Fruit fly (Drosophila melanogaster): ENCODE measurements around the gene CG42822.

The CG42822 gene

DNA sequence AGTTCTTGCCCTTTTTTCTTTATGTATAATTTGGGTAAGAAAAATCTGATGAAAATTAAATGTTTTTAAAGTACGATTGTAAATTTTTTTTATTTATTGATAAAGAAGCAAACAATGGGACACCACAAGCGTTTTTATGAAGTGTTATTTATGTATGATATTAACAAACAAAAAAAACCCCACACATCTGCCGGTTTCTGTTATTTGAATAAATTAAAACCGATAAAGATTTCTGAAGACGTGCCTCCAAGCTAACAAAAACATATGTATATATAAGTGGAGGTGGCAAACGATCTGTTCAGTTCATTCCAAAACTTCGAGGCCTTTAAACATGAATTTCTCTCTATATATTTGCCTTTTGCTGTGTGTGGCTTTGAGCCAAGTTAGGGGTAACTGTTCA is at the start of gene CG42822:
TSS of gene CG42822 (plus strand) at position 301 of the 400 bp plus-strand sequence.
- TF ChIP-seq Sin3A (optimal IDR thresholded peaks at IDR 0.05) (no peak), ttk (optimal IDR thresholded peaks at IDR 0.05) (no peak), insv (optimal IDR thresholded peaks at IDR 0.05) (no peak), h (optimal IDR thresholded peaks at IDR 0.05) (no peak), Myc (optimal IDR thresholded peaks at IDR 0.05) (no peak), psq (optimal IDR thresholded peaks at IDR 0.05) (no peak)

DNA sequence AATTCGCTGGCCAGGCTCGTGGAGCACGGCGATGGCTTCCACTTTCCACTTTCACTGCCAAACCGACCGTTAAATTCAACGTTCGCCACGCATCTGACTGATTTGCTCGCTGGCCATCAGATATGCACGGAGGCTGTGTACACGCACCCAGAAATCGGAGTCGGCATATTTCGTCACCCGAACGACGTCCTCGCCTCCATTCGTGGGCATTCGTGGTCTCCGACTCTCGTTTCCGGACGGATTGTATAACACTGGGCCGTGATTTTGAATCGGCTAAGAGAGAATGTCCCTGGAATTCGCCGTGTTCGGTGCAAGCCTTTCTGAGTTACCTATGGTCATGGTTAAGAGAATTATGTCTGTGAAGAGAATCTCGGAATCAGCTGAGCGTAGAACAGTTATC is 47.7 kb upstream of the CG42822 start, which contains the start of gene beat-IIa:
TSS of gene beat-IIa (minus strand) at position 97 of the 400 bp plus-strand sequence.
- TF ChIP-seq ttk (optimal IDR thresholded peaks at IDR 0.05) = no peak
- TF ChIP-seq psq (optimal IDR thresholded peaks at IDR 0.05) = no peak
- no peak for TF ChIP-seq h (optimal IDR thresholded peaks at IDR 0.05)
- TF ChIP-seq Sin3A (optimal IDR thresholded peaks at IDR 0.05) = no peak
- TF ChIP-seq Myc (optimal IDR thresholded peaks at IDR 0.05) = no peak
- TF ChIP-seq insv (optimal IDR thresholded peaks at IDR 0.05) = no peak

DNA sequence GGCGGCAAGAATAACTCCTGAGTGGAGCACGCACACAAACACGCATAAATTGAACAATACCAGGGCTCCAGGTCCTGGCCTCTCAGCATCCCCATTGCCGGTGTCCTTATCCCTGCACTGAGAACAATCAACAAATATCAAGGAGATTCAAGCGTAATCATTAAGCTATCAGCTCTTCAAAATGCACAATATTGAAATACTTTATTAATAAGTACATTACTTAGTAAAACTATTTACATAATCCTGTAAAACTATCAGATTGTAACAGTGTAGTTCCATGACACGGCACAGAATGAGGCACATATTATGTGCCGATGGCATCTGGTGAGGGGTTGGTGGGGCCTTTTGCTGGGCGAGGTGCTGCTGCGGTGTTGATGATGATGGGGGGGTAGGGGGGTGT is 42.6 kb upstream of the CG42822 start:
- TF ChIP-seq Myc (optimal IDR thresholded peaks at IDR 0.05) (no peak), psq (optimal IDR thresholded peaks at IDR 0.05) (no peak), ttk (optimal IDR thresholded peaks at IDR 0.05) (no peak), insv (optimal IDR thresholded peaks at IDR 0.05) (no peak), Sin3A (optimal IDR thresholded peaks at IDR 0.05) (no peak), h (optimal IDR thresholded peaks at IDR 0.05) (no peak)

DNA sequence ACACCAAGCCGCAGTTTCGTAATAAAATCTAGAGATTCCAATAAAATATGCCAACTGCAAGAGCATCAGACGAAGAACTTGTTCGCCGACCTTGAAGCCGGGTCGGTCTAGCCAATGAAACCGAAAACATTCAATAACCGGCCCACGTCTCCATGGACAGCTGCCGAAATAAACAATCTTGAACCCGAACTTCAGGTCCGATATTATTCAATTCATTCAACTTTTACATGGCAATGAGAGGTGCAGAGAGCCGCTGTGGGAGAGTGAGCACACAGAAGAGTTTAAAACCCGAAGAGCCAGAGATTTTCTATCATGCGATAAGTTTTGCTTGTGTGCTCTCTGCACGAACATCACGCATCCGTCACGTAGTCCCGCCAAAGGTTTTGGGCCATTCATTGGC is 36.2 kb upstream of the CG42822 start:
- no peak for TF ChIP-seq psq (optimal IDR thresholded peaks at IDR 0.05)
- TF ChIP-seq h (optimal IDR thresholded peaks at IDR 0.05) = no peak
- TF ChIP-seq insv (optimal IDR thresholded peaks at IDR 0.05) = no peak
- no peak for TF ChIP-seq Myc (optimal IDR thresholded peaks at IDR 0.05)
- no peak for TF ChIP-seq Sin3A (optimal IDR thresholded peaks at IDR 0.05)
- no peak for TF ChIP-seq ttk (optimal IDR thresholded peaks at IDR 0.05)

DNA sequence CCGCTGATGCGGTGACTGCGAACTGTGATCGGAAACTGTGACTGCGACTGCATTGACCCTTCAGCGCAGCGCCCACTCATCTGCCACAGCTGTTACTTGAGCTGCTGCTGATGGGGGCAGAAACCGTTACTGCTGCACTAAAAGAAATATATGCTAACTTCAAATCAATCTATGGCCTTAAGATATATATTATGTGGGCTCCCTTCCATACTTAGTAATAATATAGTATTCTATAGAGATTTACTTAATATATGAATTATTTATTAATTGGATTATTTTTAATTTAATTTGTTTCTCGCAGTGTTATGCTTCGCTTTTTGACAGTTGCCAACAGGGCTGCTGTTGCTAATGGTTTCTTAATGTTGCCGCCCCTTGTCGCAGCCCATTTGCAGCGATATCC is 34.6 kb upstream of the CG42822 start:
- no peak for TF ChIP-seq Sin3A (optimal IDR thresholded peaks at IDR 0.05)
- TF ChIP-seq insv (optimal IDR thresholded peaks at IDR 0.05) = no peak
- TF ChIP-seq Myc (optimal IDR thresholded peaks at IDR 0.05) = no peak
- no peak for TF ChIP-seq h (optimal IDR thresholded peaks at IDR 0.05)
- TF ChIP-seq ttk (optimal IDR thresholded peaks at IDR 0.05) = no peak
- no peak for TF ChIP-seq psq (optimal IDR thresholded peaks at IDR 0.05)

DNA sequence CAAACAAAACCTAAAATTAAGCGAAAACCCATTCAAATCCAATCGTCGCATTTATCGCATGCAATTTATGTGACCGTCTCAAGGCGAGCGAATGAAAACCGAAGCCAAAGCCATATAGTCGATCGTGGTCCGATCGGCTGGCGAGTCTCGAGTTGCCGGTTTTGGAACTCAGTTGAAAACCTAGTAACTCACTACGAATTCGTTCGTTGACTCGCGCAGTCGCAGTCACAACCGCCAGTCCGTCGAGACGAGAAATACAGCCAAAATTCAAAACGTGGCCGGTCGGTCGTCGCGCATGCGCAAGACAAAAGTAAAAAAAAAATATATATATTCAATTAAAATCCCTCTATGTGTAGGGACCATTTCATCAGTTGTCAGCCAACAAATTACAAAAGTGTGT is 34.0 kb upstream of the CG42822 start, which contains the start of gene lute:
TSS of gene lute (plus strand) at position 203 of the 400 bp plus-strand sequence.
- TF ChIP-seq Myc (optimal IDR thresholded peaks at IDR 0.05) (no peak), Sin3A (optimal IDR thresholded peaks at IDR 0.05) (no peak), insv (optimal IDR thresholded peaks at IDR 0.05) (no peak)

DNA sequence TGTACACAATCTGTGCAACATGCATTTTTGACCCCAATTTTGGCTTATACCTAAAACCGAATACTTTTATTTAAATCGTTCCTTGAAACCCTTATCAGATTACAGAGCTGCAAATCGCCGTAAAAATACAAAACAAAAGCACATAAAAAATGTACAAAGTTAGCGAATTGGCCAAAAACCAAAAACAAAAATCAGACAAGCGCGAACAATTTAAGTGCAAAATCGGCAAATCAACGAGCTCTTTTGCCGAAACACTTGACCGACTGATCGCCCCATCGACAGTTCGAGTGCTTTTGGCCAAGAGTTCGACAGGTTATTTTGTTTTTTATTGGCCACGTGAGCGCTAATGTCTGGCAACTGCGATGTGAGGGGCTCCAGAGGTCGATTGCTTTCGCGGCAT is 31.8 kb upstream of the CG42822 start:
- TF ChIP-seq ttk (optimal IDR thresholded peaks at IDR 0.05) = no peak
- TF ChIP-seq insv (optimal IDR thresholded peaks at IDR 0.05) = no peak
- TF ChIP-seq h (optimal IDR thresholded peaks at IDR 0.05) = no peak
- no peak for TF ChIP-seq Myc (optimal IDR thresholded peaks at IDR 0.05)
- no peak for TF ChIP-seq Sin3A (optimal IDR thresholded peaks at IDR 0.05)
- no peak for TF ChIP-seq psq (optimal IDR thresholded peaks at IDR 0.05)

DNA sequence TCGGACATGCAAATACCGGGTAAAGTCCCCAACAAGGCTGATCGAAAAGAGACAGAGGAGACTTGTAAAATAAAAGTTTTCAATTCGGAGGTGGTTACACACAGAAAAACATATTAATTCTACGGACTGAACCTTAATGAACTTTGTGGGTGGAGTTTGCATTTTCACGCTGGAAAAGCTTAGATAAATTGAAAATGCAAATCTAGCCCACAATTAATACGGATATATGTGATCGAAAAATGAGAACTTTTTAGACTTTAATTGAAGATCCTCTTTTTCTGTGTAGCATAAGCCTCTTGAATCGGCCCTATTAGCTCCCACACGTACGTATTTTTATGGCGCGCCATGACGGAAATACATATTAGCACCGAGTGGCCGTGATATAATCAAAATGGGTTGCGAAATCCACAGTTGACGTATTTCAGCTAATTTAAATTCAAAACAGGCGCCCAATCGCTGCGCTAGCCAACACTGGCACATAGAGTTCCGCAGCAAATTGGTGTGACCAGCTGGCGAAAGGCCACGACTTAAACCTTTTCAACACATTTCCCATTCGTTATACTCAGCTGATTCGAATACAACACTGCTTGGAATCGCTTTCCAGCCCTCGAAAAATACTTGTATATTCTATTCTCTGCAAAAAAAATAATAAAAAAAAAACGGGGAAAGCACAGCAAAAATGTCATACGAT is 28.2 kb upstream of the CG42822 start:
- no peak for TF ChIP-seq Sin3A (optimal IDR thresholded peaks at IDR 0.05)
- no peak for TF ChIP-seq psq (optimal IDR thresholded peaks at IDR 0.05)
- TF ChIP-seq insv (optimal IDR thresholded peaks at IDR 0.05) = no peak
- TF ChIP-seq Myc (optimal IDR thresholded peaks at IDR 0.05) = no peak
- TF ChIP-seq h (optimal IDR thresholded peaks at IDR 0.05) = no peak
- no peak for TF ChIP-seq ttk (optimal IDR thresholded peaks at IDR 0.05)

DNA sequence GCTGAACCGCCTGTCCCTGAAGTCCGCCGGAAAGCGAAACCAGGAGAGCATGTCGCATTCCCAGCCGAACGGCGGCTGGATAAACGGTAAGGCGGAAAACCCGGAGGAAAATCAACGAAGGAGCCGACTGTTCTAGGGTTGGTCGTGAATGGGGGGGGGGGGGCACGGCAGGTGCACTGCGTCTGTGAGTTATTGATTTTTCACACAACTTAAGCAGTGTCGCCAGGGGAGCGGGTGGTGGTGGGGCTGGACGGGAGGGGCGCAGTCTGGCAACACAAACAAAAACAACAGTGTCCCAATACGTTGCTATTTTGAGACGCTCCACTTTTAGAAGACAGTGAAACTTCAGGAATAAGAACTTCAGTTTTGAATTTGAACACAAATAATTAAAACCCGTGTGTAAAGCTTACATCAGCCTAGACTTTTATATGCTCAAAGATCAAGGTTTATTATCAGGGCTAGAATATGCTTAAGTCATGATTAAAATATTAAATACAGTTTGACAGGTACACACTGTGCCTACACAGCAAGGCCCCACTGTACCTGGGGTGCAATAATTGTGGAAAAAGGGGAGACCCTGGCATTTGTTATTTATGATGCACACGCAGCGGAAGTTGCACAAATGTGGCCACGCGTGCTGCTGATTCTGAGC is 27.4 kb upstream of the CG42822 start:
- TF ChIP-seq Myc (optimal IDR thresholded peaks at IDR 0.05) (no peak), insv (optimal IDR thresholded peaks at IDR 0.05) (no peak)

DNA sequence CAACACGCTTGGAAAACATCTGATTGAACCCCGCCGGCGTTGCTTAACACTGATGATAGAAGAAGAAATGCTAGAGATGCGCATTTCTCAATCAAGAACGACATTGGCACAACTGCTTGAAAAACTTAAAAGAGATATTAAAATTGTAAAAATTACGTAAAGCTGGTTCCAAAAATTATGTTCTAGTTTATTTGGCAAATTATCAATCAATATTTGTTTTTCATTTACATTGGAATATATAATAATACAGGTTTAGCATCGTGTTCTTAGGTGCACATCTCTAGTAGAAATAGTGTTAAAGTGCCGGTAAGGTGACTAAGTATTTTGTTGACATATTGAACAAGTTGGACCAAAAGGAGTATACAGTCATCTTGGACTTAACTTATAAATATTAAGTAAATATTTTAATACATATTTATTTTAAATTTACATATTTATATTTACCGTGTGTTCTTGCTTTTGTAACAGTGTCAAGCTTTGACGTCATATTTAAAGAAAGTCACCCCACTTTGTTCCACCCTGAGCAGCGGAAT is 22.3 kb upstream of the CG42822 start, which contains the start of the genes Brf and sds22:
TSS of gene Brf (minus strand) at position 25 of the 533 bp plus-strand sequence.
TSS of gene sds22 (plus strand) at position 282 of the 533 bp plus-strand sequence.
- TF ChIP-seq Myc (optimal IDR thresholded peaks at IDR 0.05) = no peak
- no peak for TF ChIP-seq insv (optimal IDR thresholded peaks at IDR 0.05)
- TF ChIP-seq ttk (optimal IDR thresholded peaks at IDR 0.05) = no peak
- TF ChIP-seq psq (optimal IDR thresholded peaks at IDR 0.05) = no peak
- no peak for TF ChIP-seq Sin3A (optimal IDR thresholded peaks at IDR 0.05)
- TF ChIP-seq h (optimal IDR thresholded peaks at IDR 0.05) = no peak

DNA sequence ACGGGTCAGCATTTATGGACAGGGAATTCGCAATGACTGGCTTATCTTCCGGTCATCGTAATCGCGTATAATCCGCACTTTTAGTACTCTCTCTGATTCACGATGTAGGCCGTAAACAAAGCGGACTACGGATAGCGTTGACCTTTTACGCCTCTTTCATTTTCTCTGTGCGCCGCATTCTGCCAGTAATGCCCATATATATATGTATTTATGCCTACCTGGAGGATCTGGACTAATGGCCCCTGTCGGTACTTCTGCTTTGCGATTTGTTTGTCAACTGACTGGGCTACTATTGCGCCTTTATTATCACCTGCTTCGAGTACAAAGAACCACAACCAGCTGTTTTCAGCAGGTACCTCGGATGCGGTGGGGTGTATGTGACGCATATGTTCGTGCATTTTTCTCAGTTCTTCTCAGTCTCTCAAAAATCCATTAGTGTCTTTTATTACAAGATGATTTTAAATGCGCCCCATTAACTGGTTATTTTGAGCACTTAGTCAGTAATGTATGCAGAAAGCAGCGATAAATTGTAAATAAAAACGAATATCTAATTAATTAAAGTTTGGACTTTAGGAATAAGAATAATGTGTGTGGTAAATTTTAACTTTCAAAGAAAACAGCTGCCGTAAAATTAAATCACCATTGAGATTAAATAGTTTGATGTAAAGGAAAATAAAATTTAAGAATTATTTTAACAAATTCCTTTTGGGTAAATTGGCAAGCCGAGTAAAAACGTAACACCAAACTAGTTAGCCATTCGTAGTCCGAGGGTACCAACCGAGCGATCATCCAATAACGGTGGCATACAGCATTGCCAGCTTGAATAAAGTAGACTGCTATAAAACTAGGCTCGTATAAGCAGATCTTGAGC is 19.1 kb upstream of the CG42822 start, which contains the start of gene CREG:
TSS of gene CREG (minus strand) at position 323 of the 871 bp plus-strand sequence.
- TF ChIP-seq Sin3A (optimal IDR thresholded peaks at IDR 0.05) = no peak

DNA sequence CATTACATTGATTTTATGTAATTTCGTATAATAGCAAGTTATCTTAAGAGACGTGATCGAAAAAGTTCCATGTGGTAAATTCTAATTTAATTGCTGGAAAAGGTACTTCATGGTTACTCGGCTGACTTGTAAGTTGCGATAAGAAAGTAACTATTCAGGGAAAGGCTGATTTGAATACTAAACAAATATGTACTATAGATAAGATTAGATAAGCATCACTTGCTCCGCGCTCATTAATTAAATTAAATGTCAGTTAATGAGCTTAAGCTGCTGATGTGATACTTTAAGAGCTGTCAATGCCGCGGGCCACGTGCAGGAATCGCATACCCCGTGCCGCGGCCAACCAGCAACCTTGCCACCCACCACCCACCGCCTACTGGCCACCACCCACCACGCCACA is 13.6 kb upstream of the CG42822 start:
- TF ChIP-seq Sin3A (optimal IDR thresholded peaks at IDR 0.05) = no peak
- no peak for TF ChIP-seq Myc (optimal IDR thresholded peaks at IDR 0.05)
- no peak for TF ChIP-seq insv (optimal IDR thresholded peaks at IDR 0.05)

Measured in Kc167 (cell line).